Worm (Caenorhabditis elegans) whole organism, L1 larva: ENCODE measurements around the gene sax-3.

Experiments
- ceh-82 ChIP-seq, 3 experiments: fragments of 150-350 bp in 1 of 3; sonication (generic microtip) in 2 of 3; optimal IDR thresholded peaks; 2 replicates each; lab custom pipeline; 2014 to 2017; ENCODE audit warnings: missing biosample characterization in 3 of 3, missing genetic modification characterization in 3 of 3
- elt-2 ChIP-seq: sonication (generic microtip); optimal IDR thresholded peaks from 2 replicates; lab custom pipeline; 2016; ENCODE audit warnings: missing genetic modification characterization, mild to moderate bottlenecking, inconsistent platforms, missing compliant biosample characterization, missing genetic modification reagents
- jun-1 ChIP-seq: fragments of 150-350 bp; optimal IDR thresholded peaks from 2 replicates; lab custom pipeline; 2014; ENCODE audit warnings: missing biosample characterization, missing genetic modification reagents, missing genetic modification characterization
- lin-15B ChIP-seq: fragments of 150-350 bp; sonication (generic microtip); optimal IDR thresholded peaks from 3 replicates; lab custom pipeline; 2014; ENCODE audit warnings: missing biosample characterization, missing genetic modification characterization
- unc-62 ChIP-seq: fragments of 150-350 bp; optimal IDR thresholded peaks from 2 replicates; lab custom pipeline; 2014; ENCODE audit warnings: missing biosample characterization, missing genetic modification reagents, missing genetic modification characterization

- TF ChIP-seq lin-15B (tag; lab: Kevin White, UChicago) (no peak), ceh-82 (tag; optimal IDR thresholded peaks at IDR 0.05; lab: Kevin White, UChicago) (no peak), elt-2 (tag; lab: Kevin White, UChicago) (no peak), unc-62 (no peak), jun-1 (no peak)
These were observed 49.7 kb downstream of the sax-3 start for ce11 chrX:3416063-3416462.
